Worm (Caenorhabditis elegans): ENCODE data around the gene erfa-3.
A peak's percentile ranks its signal among the peaks of the same experiment; 100 is the strongest.

Gene erfa-3

ce11 chrV:11146958-11147779 lies 34.3 kb upstream of the erfa-3 start, which contains the start of the genes T19C4.24 and nlp-33:
T19C4.24 (minus strand) TSS chrV:11147008.
nlp-33 (plus strand) TSS chrV:11147346.
- TF ChIP-seq nhr-19 (GFP tag; conservative IDR thresholded peaks at IDR 0.05) (peak; percentile 16; the same call in 1 of the 2 replicates), fkh-4 (tag; optimal IDR thresholded peaks at IDR 0.05; ENCODE audit: borderline replicate concordance) (no peak), blmp-1 (tag; optimal IDR thresholded peaks at IDR 0.05) (peak; percentile 26), nhr-71 (tag; optimal IDR thresholded peaks at IDR 0.05) (peak; percentile 40), nhr-20 (tag; optimal IDR thresholded peaks at IDR 0.05) (peak; percentile 54), dsc-1 (tag; optimal IDR thresholded peaks at IDR 0.05) (no peak), lin-35 (GFP tag; optimal IDR thresholded peaks at IDR 0.05) (peak in 1 of 2 experiments; percentile 19), ceh-63 (GFP tag; optimal IDR thresholded peaks at IDR 0.05) (no peak), lin-14 (GFP tag; optimal IDR thresholded peaks at IDR 0.05) (peak; percentile 63), hlh-17 (GFP tag; optimal IDR thresholded peaks at IDR 0.05; ENCODE audit: borderline replicate concordance) (no peak), ztf-11 (tag; optimal IDR thresholded peaks at IDR 0.05) (no peak), grh-1 (GFP tag; IDR thresholded peaks at IDR 0.05) (peak; percentile 30; the same call in 1 of the 2 replicates), unc-86 (tag; optimal IDR thresholded peaks at IDR 0.05) (no peak), lin-13 (GFP tag; optimal IDR thresholded peaks at IDR 0.05) (no peak), snu-23 (GFP tag; optimal IDR thresholded peaks at IDR 0.05) (peak; percentile 50), ztf-4 (tag; optimal IDR thresholded peaks at IDR 0.05) (no peak), Y116A8C.19 (tag; optimal IDR thresholded peaks at IDR 0.05; ENCODE audit: borderline replicate concordance) (no peak), nhr-90 (tag; optimal IDR thresholded peaks at IDR 0.05; ENCODE audit: poor library complexity) (peak; percentile 51), sox-4 (tag; optimal IDR thresholded peaks at IDR 0.05) (no peak), mdl-1 (tag; optimal IDR thresholded peaks at IDR 0.05) (no peak), ceh-8 (GFP tag; optimal IDR thresholded peaks at IDR 0.05) (no peak), ama-1 (optimal IDR thresholded peaks at IDR 0.05) (peak; percentile 82), pag-3 (tag; optimal IDR thresholded peaks at IDR 0.05; ENCODE audit: borderline replicate concordance, insufficient read depth) (no peak), tbx-2 (tag; optimal IDR thresholded peaks at IDR 0.05) (peak; percentile 20), lsy-2 (tag; optimal IDR thresholded peaks at IDR 0.05) (peak in 1 of 2 experiments; percentile 8), C16A3.4 (tag; optimal IDR thresholded peaks at IDR 0.05) (no peak), pax-3 (tag; optimal IDR thresholded peaks at IDR 0.05) (no peak), elt-3 (tag; optimal IDR thresholded peaks at IDR 0.05) (peak in 2 of 6 experiments; percentile 60 to 74), mep-1 (tag; optimal IDR thresholded peaks at IDR 0.05) (no peak), nhr-85 (tag) (peak; percentile 89), nhr-12 (tag; optimal IDR thresholded peaks at IDR 0.05) (no peak)

ce11 chrV:11144694-11145093 lies 31.8 kb upstream of the erfa-3 start, which contains the start of gene C06H2.7:
C06H2.7 (minus strand) TSS chrV:11144794.
- TF ChIP-seq efl-1 (optimal IDR thresholded peaks at IDR 0.05), result no peak
- peak in 1 of 2 experiments; percentile 7 for TF ChIP-seq efl-1 (GFP tag; optimal IDR thresholded peaks at IDR 0.05 in 1 of 2)
- no peak for TF ChIP-seq mep-1 (tag; optimal IDR thresholded peaks at IDR 0.05)

- no peak for TF ChIP-seq ets-5 (GFP tag; IDR thresholded peaks at IDR 0.05)
- no peak for TF ChIP-seq pag-3 (tag; optimal IDR thresholded peaks at IDR 0.05; ENCODE audit: borderline replicate concordance, insufficient read depth)
- TF ChIP-seq grh-1 (GFP tag; IDR thresholded peaks at IDR 0.05), result no peak
- no peak for TF ChIP-seq mdl-1 (tag; optimal IDR thresholded peaks at IDR 0.05)
- no peak for TF ChIP-seq mab-9 (GFP tag; IDR thresholded peaks at IDR 0.05)
- TF ChIP-seq nhr-28 (tag; optimal IDR thresholded peaks at IDR 0.05), result no peak
- TF ChIP-seq pax-3 (tag; optimal IDR thresholded peaks at IDR 0.05), result no peak
- no peak for TF ChIP-seq zip-4 (GFP tag; optimal IDR thresholded peaks at IDR 0.05)
- TF ChIP-seq skn-1 (tag; optimal IDR thresholded peaks at IDR 0.05), result no peak
- TF ChIP-seq isw-1 (GFP tag; IDR thresholded peaks at IDR 0.05), result no peak
- no peak for TF ChIP-seq lin-35 (GFP tag; optimal IDR thresholded peaks at IDR 0.05)
- no peak for TF ChIP-seq ztf-4 (tag; optimal IDR thresholded peaks at IDR 0.05)
- no peak for TF ChIP-seq tlp-1 (tag; optimal IDR thresholded peaks at IDR 0.05)
- no peak for TF ChIP-seq C04F5.9 (tag; optimal IDR thresholded peaks at IDR 0.05)
- TF ChIP-seq unc-86 (tag; optimal IDR thresholded peaks at IDR 0.05), result no peak
- TF ChIP-seq unc-62 (GFP tag; optimal IDR thresholded peaks at IDR 0.05), result no peak
- TF ChIP-seq sptf-1 (tag; optimal IDR thresholded peaks at IDR 0.05), result no peak
Measured at ce11 chrV:11141179-11141578, 28.3 kb upstream of the erfa-3 start, which contains the start of gene folt-1. folt-1 (plus strand) TSS chrV:11141479.
